Fruit fly (Drosophila melanogaster): ENCODE results near the gene P5cr.
A peak's percentile ranks its signal among the peaks of the same experiment; 100 is the strongest.

The P5cr gene

dm6 chr3R:18995556-18996272 lies 33.0 kb upstream of the P5cr start (continued):
- TF ChIP-seq ato (GFP tag; IDR thresholded peaks at IDR 0.05; ENCODE audit: partially characterized antibody) = no peak
- TF ChIP-seq D19A (tag; optimal IDR thresholded peaks at IDR 0.05) = peak; percentile 77
- TF ChIP-seq CG7357 (GFP tag; IDR thresholded peaks at IDR 0.05) = peak; percentile 44; the same call in 1 of the 3 replicates
- no peak for TF ChIP-seq CG6765 (GFP tag; optimal IDR thresholded peaks at IDR 0.05)
- TF ChIP-seq ttk (GFP tag; IDR thresholded peaks at IDR 0.05) = peak; percentile 76
- peak in 1 of 2 experiments; percentile 60 for TF ChIP-seq Hr78 (GFP tag; optimal IDR thresholded peaks at IDR 0.05)
- peak; percentile 27 for TF ChIP-seq CG17568 (GFP tag; optimal IDR thresholded peaks at IDR 0.05)
- TF ChIP-seq CG13424 (tag; optimal IDR thresholded peaks at IDR 0.05) = peak; percentile 82
- peak; percentile 68 for TF ChIP-seq CG16863 (GFP tag; optimal IDR thresholded peaks at IDR 0.05)
- TF ChIP-seq pho (GFP tag; optimal IDR thresholded peaks at IDR 0.05) = no peak
- peak; percentile 49 for TF ChIP-seq slbo (GFP tag; IDR thresholded peaks at IDR 0.05)
- peak; percentile 2 for TF ChIP-seq Meics (GFP tag; optimal IDR thresholded peaks at IDR 0.05)
- peak; percentile 47 for TF ChIP-seq Fer1 (GFP tag; optimal IDR thresholded peaks at IDR 0.05)
- TF ChIP-seq ATbp (GFP tag; optimal IDR thresholded peaks at IDR 0.05) = peak; percentile 84
- TF ChIP-seq CG6654 (GFP tag; optimal IDR thresholded peaks at IDR 0.05) = peak; percentile 65
- TF ChIP-seq CG3163 (GFP tag; optimal IDR thresholded peaks at IDR 0.05) = no peak
- peak; percentile 86 for TF ChIP-seq Med (GFP tag)
- TF ChIP-seq CG4282 (GFP tag; optimal IDR thresholded peaks at IDR 0.05) = peak; percentile 34
- TF ChIP-seq emc (GFP tag; optimal IDR thresholded peaks at IDR 0.05) = no peak
- TF ChIP-seq E2f2 (GFP tag; IDR thresholded peaks at IDR 0.05) = peak; percentile 47
- peak; percentile 83 for TF ChIP-seq CG1024 (GFP tag; IDR thresholded peaks at IDR 0.05)
- no peak for TF ChIP-seq D (optimal IDR thresholded peaks at IDR 0.05)
- peak; percentile 84 for TF ChIP-seq D (GFP tag; optimal IDR thresholded peaks at IDR 0.05)
- TF ChIP-seq CG12236 (GFP tag; optimal IDR thresholded peaks at IDR 0.05) = peak; percentile 44
- no peak for TF ChIP-seq CG9932 (GFP tag; IDR thresholded peaks at IDR 0.05)
- TF ChIP-seq Dbx (GFP tag; IDR thresholded peaks at IDR 0.05) = 0 out of 3 replicates have a peak, but pooled peaks have one; percentile 33
- peak; percentile 25 for TF ChIP-seq CG10565 (GFP tag; optimal IDR thresholded peaks at IDR 0.05)
- peak; percentile 40 for TF ChIP-seq mam (GFP tag; optimal IDR thresholded peaks at IDR 0.05)
- peak; percentile 72 for TF ChIP-seq CG9727 (GFP tag; optimal IDR thresholded peaks at IDR 0.05)
- TF ChIP-seq Six4 (GFP tag; optimal IDR thresholded peaks at IDR 0.05) = peak; percentile 72
- TF ChIP-seq run (tag; optimal IDR thresholded peaks at IDR 0.05) = peak; percentile 64
- no peak for TF ChIP-seq ham (GFP tag; IDR thresholded peaks at IDR 0.05)
- TF ChIP-seq inv (GFP tag; IDR thresholded peaks at IDR 0.05; ENCODE audit: partially characterized antibody) = no peak
- TF ChIP-seq HLH4C (GFP tag; IDR thresholded peaks at IDR 0.05; ENCODE audit: partially characterized antibody) = no peak
- TF ChIP-seq CG3995 (GFP tag; optimal IDR thresholded peaks at IDR 0.05) = no peak
- TF ChIP-seq Bgb (GFP tag; IDR thresholded peaks at IDR 0.05; ENCODE audit: partially characterized antibody) = no peak
- no peak for TF ChIP-seq gfzf (GFP tag; optimal IDR thresholded peaks at IDR 0.05)
- no peak for TF ChIP-seq nerfin-2 (GFP tag; IDR thresholded peaks at IDR 0.05; ENCODE audit: partially characterized antibody)
- TF ChIP-seq Mrtf (GFP tag; IDR thresholded peaks at IDR 0.05) = peak; percentile 55; the same call in 1 of the 3 replicates
- TF ChIP-seq YL-1 (GFP tag; optimal IDR thresholded peaks at IDR 0.05) = no peak
- peak; percentile 70 for TF ChIP-seq HHEX (GFP tag; optimal IDR thresholded peaks at IDR 0.05)
- no peak for TF ChIP-seq CG31365 (tag; optimal IDR thresholded peaks at IDR 0.05)
- TF ChIP-seq Stat92E (GFP tag; optimal IDR thresholded peaks at IDR 0.05) = no peak
- TF ChIP-seq bsh (GFP tag; optimal IDR thresholded peaks at IDR 0.05) = peak; percentile 65 to 92
- TF ChIP-seq CG43689 (GFP tag; IDR thresholded peaks at IDR 0.05) = peak; percentile 56
- peak; percentile 60; the same call in 1 of the 2 replicates for TF ChIP-seq CG10959 (GFP tag; IDR thresholded peaks at IDR 0.05)
- TF ChIP-seq mirr (GFP tag; optimal IDR thresholded peaks at IDR 0.05) = no peak
- no peak for TF ChIP-seq abd-A (tag; optimal IDR thresholded peaks at IDR 0.05)
- TF ChIP-seq ab (GFP tag; optimal IDR thresholded peaks at IDR 0.05) = no peak
